Fruit fly (Drosophila melanogaster) whole organism, embryonic: Measurements from ENCODE around the gene Dus1.

ENCODE experiments used
- B-H2 ChIP-seq: fragments of 200-800 bp; sonication (Bioruptor generic); optimal IDR thresholded peaks from 2 replicates; lab custom pipeline; 2018; ENCODE audit warnings: missing biosample characterization, mild to moderate bottlenecking, missing genetic modification characterization
- C15 ChIP-seq: fragments of 200-800 bp; sonication (Bioruptor generic); IDR thresholded peaks from 3 replicates; pipeline ENCODE4 v1.3.6; 2022; ENCODE audit warnings: missing biosample characterization, missing genetic modification characterization
- CG10147 ChIP-seq: fragments of 200-800 bp; sonication (Bioruptor generic); optimal IDR thresholded peaks from 2 replicates; lab custom pipeline; 2019; ENCODE audit warnings: missing biosample characterization, mild to moderate bottlenecking, missing genetic modification characterization, moderate library complexity
- CG10209 ChIP-seq: fragments of 200-800 bp; sonication (Bioruptor generic); optimal IDR thresholded peaks from 3 replicates; lab custom pipeline; 2017; ENCODE audit warnings: missing biosample characterization, mild to moderate bottlenecking, missing genetic modification characterization, missing genetic modification reagents
- CG1024 ChIP-seq: fragments of 200-800 bp; sonication (Bioruptor generic); IDR thresholded peaks from 2 replicates; pipeline ENCODE4 v1.3.6; 2022; ENCODE audit warnings: missing biosample characterization, missing genetic modification characterization
- CG10654 ChIP-seq: fragments of 200-800 bp; sonication (Bioruptor generic); optimal IDR thresholded peaks from 2 replicates; lab custom pipeline; 2016; ENCODE audit warnings: missing biosample characterization, missing genetic modification characterization
- CG11085 ChIP-seq: fragments of 200-800 bp; sonication (Bioruptor generic); IDR thresholded peaks from 2 replicates; pipeline ENCODE4 v1.3.6; 2022; ENCODE audit warnings: missing biosample characterization, missing genetic modification characterization
- CG11398 ChIP-seq: fragments of 200-800 bp; sonication (Bioruptor generic); optimal IDR thresholded peaks from 2 replicates; lab custom pipeline; 2016; ENCODE audit warnings: missing biosample characterization, missing genetic modification characterization
- CG11504 ChIP-seq: fragments of 200-800 bp; sonication (Bioruptor generic); optimal IDR thresholded peaks from 3 replicates; lab custom pipeline; 2019; ENCODE audit warnings: missing biosample characterization, mild to moderate bottlenecking, missing genetic modification characterization, moderate library complexity
- CG11723 ChIP-seq: fragments of 200-800 bp; sonication (Bioruptor generic); optimal IDR thresholded peaks from 2 replicates; lab custom pipeline; 2017; ENCODE audit warnings: missing biosample characterization, mild to moderate bottlenecking, missing genetic modification characterization
- CG13424 ChIP-seq: fragments of 200-800 bp; sonication (Bioruptor generic); optimal IDR thresholded peaks from 2 replicates; lab custom pipeline; 2019; ENCODE audit warnings: missing biosample characterization, mild to moderate bottlenecking, missing genetic modification characterization, moderate library complexity
- CG1832 ChIP-seq: fragments of 200-800 bp; sonication (Bioruptor generic); optimal IDR thresholded peaks from 2 replicates; lab custom pipeline; 2017; ENCODE audit warnings: missing biosample characterization, mild to moderate bottlenecking, missing genetic modification characterization, inconsistent platforms
- CG18476 ChIP-seq: fragments of 200-800 bp; sonication (Bioruptor generic); optimal IDR thresholded peaks from 2 replicates; lab custom pipeline; 2016; ENCODE audit warnings: missing biosample characterization, mild to moderate bottlenecking, missing genetic modification characterization
- CG2202 ChIP-seq: fragments of 200-800 bp; sonication (Bioruptor generic); optimal IDR thresholded peaks from 2 replicates; lab custom pipeline; 2018; ENCODE audit warnings: missing biosample characterization, mild to moderate bottlenecking, missing genetic modification characterization
- CG3847 ChIP-seq: fragments of 200-800 bp; sonication (Bioruptor generic); IDR thresholded peaks from 2 replicates; pipeline ENCODE4 v1.3.6; 2022; ENCODE audit warnings: missing biosample characterization, missing genetic modification characterization
- CG4360 ChIP-seq: fragments of 200-800 bp; sonication (Bioruptor generic); IDR thresholded peaks from 2 replicates; pipeline ENCODE4 v1.3.6; 2022; ENCODE audit warnings: missing biosample characterization, missing genetic modification characterization
- CG43689 ChIP-seq: fragments of 200-800 bp; sonication (Bioruptor generic); IDR thresholded peaks from 2 replicates; pipeline ENCODE4 v1.3.6; 2022; ENCODE audit warnings: missing biosample characterization, missing genetic modification characterization
- CG4730 ChIP-seq: fragments of 200-800 bp; sonication (Bioruptor generic); IDR thresholded peaks from 2 replicates; pipeline ENCODE4 v1.3.6; 2022; ENCODE audit warnings: missing biosample characterization, missing genetic modification characterization
- CG4820 ChIP-seq: fragments of 200-800 bp; sonication (Bioruptor generic); optimal IDR thresholded peaks from 3 replicates; lab custom pipeline; 2016; ENCODE audit warnings: missing biosample characterization, missing genetic modification characterization
- CG6813 ChIP-seq: fragments of 200-800 bp; sonication (Bioruptor generic); optimal IDR thresholded peaks from 2 replicates; lab custom pipeline; 2017; ENCODE audit warnings: missing biosample characterization, missing genetic modification characterization, mild to moderate bottlenecking, moderate library complexity, missing genetic modification reagents
- CG7372 ChIP-seq: fragments of 200-800 bp; sonication (Bioruptor generic); IDR thresholded peaks from 2 replicates; pipeline ENCODE4 v1.3.6; 2022; ENCODE audit warnings: missing biosample characterization, missing genetic modification characterization
- E2f1 ChIP-seq: fragments of 200-800 bp; sonication (Bioruptor generic); IDR thresholded peaks from 2 replicates; pipeline ENCODE4 v1.3.6; 2022; ENCODE audit warnings: missing biosample characterization, missing genetic modification characterization
- ERR ChIP-seq: fragments of 200-800 bp; sonication (Bioruptor generic); optimal IDR thresholded peaks from 2 replicates; lab custom pipeline; 2016; ENCODE audit warnings: missing biosample characterization, missing genetic modification characterization
- H15 ChIP-seq: fragments of 200-800 bp; sonication (Bioruptor generic); IDR thresholded peaks from 3 replicates; pipeline ENCODE4 v1.3.6; 2022; ENCODE audit warnings: missing biosample characterization, missing genetic modification characterization
- Hey ChIP-seq: fragments of 200-800 bp; sonication (Bioruptor generic); optimal IDR thresholded peaks from 3 replicates; lab custom pipeline; 2018; ENCODE audit warnings: missing biosample characterization, mild to moderate bottlenecking, missing genetic modification characterization
- NC2α ChIP-seq: fragments of 200-800 bp; sonication (Bioruptor generic); optimal IDR thresholded peaks from 2 replicates; lab custom pipeline; 2016; ENCODE audit warnings: missing biosample characterization, missing genetic modification characterization
- Nf-YB ChIP-seq: fragments of 200-800 bp; sonication (Bioruptor generic); optimal IDR thresholded peaks from 3 replicates; lab custom pipeline; 2019; ENCODE audit warnings: missing biosample characterization, mild to moderate bottlenecking, missing genetic modification characterization, moderate library complexity
- Nf-YC ChIP-seq: fragments of 200-800 bp; optimal IDR thresholded peaks from 3 replicates; lab custom pipeline; 2019; ENCODE audit warnings: missing biosample characterization, mild to moderate bottlenecking, missing genetic modification characterization, moderate library complexity
- ac ChIP-seq: fragments of 200-800 bp; sonication (Bioruptor generic); optimal IDR thresholded peaks from 3 replicates; lab custom pipeline; 2017; ENCODE audit warnings: missing biosample characterization, mild to moderate bottlenecking, missing genetic modification characterization
- al ChIP-seq: fragments of 200-800 bp; sonication (Bioruptor generic); IDR thresholded peaks from 2 replicates; pipeline ENCODE4 v1.3.6; 2022; ENCODE audit warnings: missing biosample characterization, missing genetic modification characterization
- amos ChIP-seq: fragments of 200-800 bp; sonication (Bioruptor generic); IDR thresholded peaks from 2 replicates; pipeline ENCODE4 v1.3.6; 2022; ENCODE audit warnings: missing biosample characterization, missing genetic modification characterization; ENCODE audit not compliant: partially characterized antibody
- cad ChIP-seq: fragments of >200 bp; optimal IDR thresholded peaks from 2 replicates; lab custom pipeline; 2017; ENCODE audit warnings: missing biosample characterization, missing genetic modification characterization
- cas ChIP-seq: fragments of 200-800 bp; sonication (Bioruptor generic); IDR thresholded peaks from 2 replicates; pipeline ENCODE4 v1.3.6; 2022; ENCODE audit warnings: missing biosample characterization, missing genetic modification characterization
- caup ChIP-seq: fragments of 200-800 bp; sonication (Bioruptor generic); optimal IDR thresholded peaks from 3 replicates; lab custom pipeline; 2017; ENCODE audit warnings: missing biosample characterization, mild to moderate bottlenecking, missing genetic modification characterization, moderate library complexity; ENCODE audit not compliant: severe bottlenecking
- cwo ChIP-seq: fragments of 200-800 bp; sonication (Bioruptor generic); optimal IDR thresholded peaks from 3 replicates; lab custom pipeline; 2017; ENCODE audit warnings: missing biosample characterization, missing genetic modification characterization, mild to moderate bottlenecking, moderate library complexity, missing genetic modification reagents
- dmrt99B ChIP-seq: fragments of 200-800 bp; sonication (Bioruptor generic); optimal IDR thresholded peaks from 2 replicates; lab custom pipeline; 2018; ENCODE audit warnings: missing biosample characterization, mild to moderate bottlenecking, missing genetic modification characterization, moderate library complexity
- exex ChIP-seq: fragments of 200-800 bp; sonication (Bioruptor generic); optimal IDR thresholded peaks from 4 replicates; lab custom pipeline; 2018; ENCODE audit warnings: missing biosample characterization, mild to moderate bottlenecking, missing genetic modification characterization, moderate library complexity
- gcm2 ChIP-seq: fragments of 200-800 bp; sonication (Bioruptor generic); optimal IDR thresholded peaks from 2 replicates; lab custom pipeline; 2016; ENCODE audit warnings: missing biosample characterization, missing genetic modification characterization
- hb ChIP-seq: fragments of 200-800 bp; sonication (Bioruptor generic); IDR thresholded peaks from 3 replicates; pipeline ENCODE4 v1.3.6; 2022; ENCODE audit warnings: missing biosample characterization, missing genetic modification characterization; ENCODE audit not compliant: partially characterized antibody
- hkb ChIP-seq, 2 experiments: fragments of 200-800 bp in 1 of 2; fragments of >200 bp in 1 of 2; sonication (Bioruptor generic) in 1 of 2; IDR thresholded peaks in 1 of 2; optimal IDR thresholded peaks in 1 of 2; 2 replicates each; pipeline versions ENCODE4 v1.3.6 to Lab custom; 2017 to 2022; ENCODE audit warnings: missing biosample characterization in 1 of 2, missing genetic modification characterization in 1 of 2
- hth ChIP-seq: fragments of >200 bp; optimal IDR thresholded peaks from 2 replicates; lab custom pipeline; 2017; ENCODE audit warnings: inconsistent platforms
- luna ChIP-seq: fragments of 200-800 bp; sonication (Bioruptor generic); optimal IDR thresholded peaks from 2 replicates; lab custom pipeline; 2016; ENCODE audit warnings: missing biosample characterization, missing genetic modification characterization
- maf-S ChIP-seq: fragments of 200-800 bp; sonication (Bioruptor generic); optimal IDR thresholded peaks from 2 replicates; lab custom pipeline; 2016; ENCODE audit warnings: missing biosample characterization, missing genetic modification characterization
- odd ChIP-seq: fragments of 200-800 bp; sonication (Bioruptor generic); optimal IDR thresholded peaks from 2 replicates; lab custom pipeline; 2017; ENCODE audit warnings: missing biosample characterization, mild to moderate bottlenecking, missing genetic modification characterization
- pfk ChIP-seq: fragments of 200-800 bp; sonication (Bioruptor generic); optimal IDR thresholded peaks from 2 replicates; lab custom pipeline; 2018; ENCODE audit warnings: missing biosample characterization, mild to moderate bottlenecking, missing genetic modification characterization, moderate library complexity
- prd ChIP-seq, 3 experiments: fragments of >200 bp in 2 of 3; fragments of 200-800 bp in 1 of 3; sonication (Bioruptor generic) in 1 of 3; optimal IDR thresholded peaks in 2 of 3; IDR thresholded peaks in 1 of 3; 2 replicates in 2 of 3; 3 replicates in 1 of 3; pipeline versions ENCODE4 v1.3.6 to Lab custom; 2017 to 2022; ENCODE audit warnings: missing biosample characterization in 1 of 3, missing genetic modification characterization in 1 of 3
- sens ChIP-seq: fragments of 200-800 bp; sonication (Bioruptor generic); peaks from one replicate; lab custom pipeline; 2016; ENCODE audit warnings: missing biosample characterization, missing genetic modification characterization
- sna ChIP-seq: fragments of 200-800 bp; sonication (Bioruptor generic); IDR thresholded peaks from 2 replicates; pipeline ENCODE4 v1.3.6; 2022; ENCODE audit warnings: missing biosample characterization, missing genetic modification characterization; ENCODE audit not compliant: partially characterized antibody
- wdn ChIP-seq: fragments of 200-800 bp; sonication (Bioruptor generic); IDR thresholded peaks from 2 replicates; pipeline ENCODE4 v1.3.6; 2022; ENCODE audit warnings: missing biosample characterization, missing genetic modification characterization
- wor ChIP-seq: fragments of 200-800 bp; sonication (Bioruptor generic); IDR thresholded peaks from 2 replicates; pipeline ENCODE4 v1.3.6; 2022; ENCODE audit warnings: missing biosample characterization, missing genetic modification characterization
- z ChIP-seq: fragments of 200-800 bp; sonication (Bioruptor generic); IDR thresholded peaks from 3 replicates; pipeline ENCODE4 v1.3.6; 2022; ENCODE audit warnings: missing biosample characterization, missing genetic modification characterization

The Dus1 gene

dm6 chr2L:319745-320144 lies 48.2 kb upstream of the Dus1 start:
- TF ChIP-seq CG18476 (GFP tag; lab: Kevin White, UChicago) (no peak), ERR (GFP tag; lab: Kevin White, UChicago) (no peak), cas (GFP tag; lab: Robert Waterston, UW) (no peak), CG10147 (GFP tag; lab: Kevin White, UChicago) (no peak), gcm2 (no peak), amos (GFP tag; lab: Robert Waterston, UW) (no peak), caup (GFP tag; lab: Kevin White, UChicago) (no peak), CG43689 (no peak), hb (GFP tag; lab: Robert Waterston, UW) (no peak), NC2α (GFP tag; lab: Kevin White, UChicago) (no peak), CG11398 (no peak), B-H2 (no peak), al (GFP tag; lab: Robert Waterston, UW) (no peak), exex (peak; percentile 80), CG11504 (tag; lab: Kevin White, UChicago) (peak; percentile 67), sna (GFP tag; lab: Robert Waterston, UW) (no peak), odd (no peak), maf-S (GFP tag; lab: Kevin White, UChicago) (no peak), hth (lab: Kevin White, UChicago) (no peak), CG4360 (GFP tag; lab: Robert Waterston, UW) (no peak), CG10209 (no peak), E2f1 (no peak), prd (optimal IDR thresholded peaks at IDR 0.05; lab: Kevin White, UChicago) (no peak), prd (GFP tag; IDR thresholded peaks at IDR 0.05; lab: Robert Waterston, UW) (no peak), CG3847 (GFP tag; lab: Robert Waterston, UW) (no peak), Nf-YB (peak; percentile 83), CG10654 (no peak), wdn (GFP tag; lab: Robert Waterston, UW) (no peak), z (GFP tag; lab: Robert Waterston, UW) (no peak), Nf-YC (tag; lab: Kevin White, UChicago) (peak; percentile 87), Hey (no peak), H15 (GFP tag; lab: Robert Waterston, UW) (no peak), CG2202 (tag; lab: Kevin White, UChicago) (no peak), C15 (GFP tag; lab: Robert Waterston, UW) (no peak)

dm6 chr2L:319159-319558 lies 47.6 kb upstream of the Dus1 start, which contains the start of gene CG11912:
Gene CG11912, minus strand, starts transcription at chr2L:319259.
- no peak for TF ChIP-seq ac (GFP tag; lab: Kevin White, UChicago)
- peak; percentile 30 for TF ChIP-seq sens (GFP tag; lab: Kevin White, UChicago)
- TF ChIP-seq cwo (GFP tag; lab: Kevin White, UChicago), result no peak
- no peak for TF ChIP-seq CG4820
- TF ChIP-seq CG11723 (GFP tag; lab: Kevin White, UChicago), result no peak
- no peak for TF ChIP-seq CG1832
- TF ChIP-seq, all 482 proteins: peak for 1

dm6 chr2L:309812-310431 lies 38.4 kb upstream of the Dus1 start:
- TF ChIP-seq CG13424 (tag; lab: Kevin White, UChicago) (no peak), cad (no peak), pfk (no peak), hkb (optimal IDR thresholded peaks at IDR 0.05; lab: Kevin White, UChicago) (no peak), hkb (GFP tag; IDR thresholded peaks at IDR 0.05; lab: Robert Waterston, UW) (no peak), CG4730 (GFP tag; lab: Robert Waterston, UW) (no peak), luna (GFP tag; lab: Kevin White, UChicago) (no peak), dmrt99B (no peak), wor (no peak), CG6813 (GFP tag; lab: Kevin White, UChicago) (no peak), CG11085 (GFP tag; lab: Robert Waterston, UW) (no peak), CG7372 (GFP tag; lab: Robert Waterston, UW) (no peak), CG1024 (no peak)
